Worm (Caenorhabditis elegans): ENCODE measurements around the gene nhx-9.

DNA sequence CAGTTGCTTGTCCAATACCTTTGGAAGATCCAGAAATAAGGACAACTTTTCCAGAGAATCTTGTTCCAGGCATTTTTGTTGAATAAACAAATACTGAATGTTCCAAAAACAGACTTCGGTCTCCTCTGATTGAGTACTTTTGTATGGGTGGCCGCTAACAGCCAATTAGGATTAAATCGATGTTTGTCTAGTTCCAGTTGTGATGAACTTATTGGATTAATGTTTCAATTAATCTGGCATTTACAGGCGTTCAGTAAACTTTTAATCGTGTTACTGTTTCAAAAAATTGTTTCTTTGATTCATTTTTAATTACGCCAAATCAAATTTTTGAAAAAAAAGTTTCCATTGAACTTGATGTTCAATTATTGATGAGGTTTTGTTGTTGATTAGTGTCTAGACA lies 11.6 kb downstream of the nhx-9 start, which contains the start of gene ZK829.1:
- TF ChIP-seq snpc-4 (tag; optimal IDR thresholded peaks at IDR 0.05) (no peak), nhr-76 (tag; optimal IDR thresholded peaks at IDR 0.05) (no peak), pha-4 (tag; optimal IDR thresholded peaks at IDR 0.05) (no peak), mab-5 (tag; optimal IDR thresholded peaks at IDR 0.05) (no peak), nhr-12 (tag; optimal IDR thresholded peaks at IDR 0.05) (no peak), ham-2 (GFP tag; optimal IDR thresholded peaks at IDR 0.05) (no peak), blmp-1 (tag; optimal IDR thresholded peaks at IDR 0.05) (no peak), ceh-43 (GFP tag; optimal IDR thresholded peaks at IDR 0.05) (no peak), elt-3 (tag; optimal IDR thresholded peaks at IDR 0.05) (no peak), M03D4.4 (tag; optimal IDR thresholded peaks at IDR 0.05) (no peak), nhr-28 (tag; optimal IDR thresholded peaks at IDR 0.05) (no peak), unc-39 (tag; optimal IDR thresholded peaks at IDR 0.05) (no peak), unc-62 (GFP tag; optimal IDR thresholded peaks at IDR 0.05) (no peak)
